Fruit fly (Drosophila melanogaster) whole organism, embryonic: ENCODE measurements around the gene grass.

Experiments
- Adf1 ChIP-seq: fragments of 200-800 bp; sonication (Bioruptor generic); IDR thresholded peaks from 2 replicates; pipeline ENCODE4 v1.3.6; 2022; ENCODE audit warnings: missing biosample characterization, missing genetic modification characterization
- CG10267 ChIP-seq: fragments of 200-800 bp; sonication (Bioruptor generic); optimal IDR thresholded peaks from 2 replicates; lab custom pipeline; 2018; ENCODE audit warnings: missing biosample characterization, mild to moderate bottlenecking, missing genetic modification characterization, moderate library complexity
- CG10543 ChIP-seq: fragments of 200-800 bp; sonication (Bioruptor generic); optimal IDR thresholded peaks from 3 replicates; lab custom pipeline; 2017; ENCODE audit warnings: missing biosample characterization, mild to moderate bottlenecking, missing genetic modification characterization, moderate library complexity
- CG11085 ChIP-seq: fragments of 200-800 bp; sonication (Bioruptor generic); IDR thresholded peaks from 2 replicates; pipeline ENCODE4 v1.3.6; 2022; ENCODE audit warnings: missing biosample characterization, missing genetic modification characterization
- CG12942 ChIP-seq: fragments of 200-800 bp; sonication (Bioruptor generic); optimal IDR thresholded peaks from 3 replicates; lab custom pipeline; 2016; ENCODE audit warnings: missing biosample characterization, missing genetic modification characterization
- CG13624 ChIP-seq: fragments of 200-800 bp; sonication (Bioruptor generic); optimal IDR thresholded peaks from 2 replicates; lab custom pipeline; 2016; ENCODE audit warnings: missing biosample characterization, missing genetic modification characterization
- CG1603 ChIP-seq: fragments of 200-800 bp; sonication (Bioruptor generic); optimal IDR thresholded peaks from 2 replicates; lab custom pipeline; 2019; ENCODE audit warnings: missing biosample characterization, mild to moderate bottlenecking, missing genetic modification characterization, moderate library complexity
- CG17359 ChIP-seq: fragments of 200-800 bp; sonication (Bioruptor generic); optimal IDR thresholded peaks from 3 replicates; lab custom pipeline; 2018; ENCODE audit warnings: missing biosample characterization, mild to moderate bottlenecking, missing genetic modification characterization, moderate library complexity
- CG18011 ChIP-seq: fragments of 200-800 bp; sonication (Bioruptor generic); optimal IDR thresholded peaks from 2 replicates; lab custom pipeline; 2017; ENCODE audit warnings: missing biosample characterization, missing genetic modification characterization, mild to moderate bottlenecking, moderate library complexity, missing genotype
- CG2889 ChIP-seq: fragments of 200-800 bp; sonication (Bioruptor generic); IDR thresholded peaks from 3 replicates; pipeline ENCODE4 v1.3.6; 2022; ENCODE audit warnings: missing biosample characterization, missing genetic modification characterization
- CG30403 ChIP-seq: fragments of 200-800 bp; sonication (Bioruptor generic); optimal IDR thresholded peaks from 3 replicates; lab custom pipeline; 2016; ENCODE audit warnings: missing biosample characterization, missing genetic modification characterization
- CG31224 ChIP-seq: fragments of 200-800 bp; sonication (Bioruptor generic); IDR thresholded peaks from 2 replicates; pipeline ENCODE4 v1.3.6; 2022; ENCODE audit warnings: missing biosample characterization, missing genetic modification characterization
- CG3163 ChIP-seq: fragments of 200-800 bp; sonication (Bioruptor generic); optimal IDR thresholded peaks from 3 replicates; lab custom pipeline; 2016; ENCODE audit warnings: missing biosample characterization, missing genetic modification characterization
- CG32772 ChIP-seq: fragments of 200-800 bp; sonication (Bioruptor generic); IDR thresholded peaks from 2 replicates; pipeline ENCODE4 v1.3.6; 2022; ENCODE audit warnings: missing biosample characterization, missing genetic modification characterization
- CG3847 ChIP-seq: fragments of 200-800 bp; sonication (Bioruptor generic); IDR thresholded peaks from 2 replicates; pipeline ENCODE4 v1.3.6; 2022; ENCODE audit warnings: missing biosample characterization, missing genetic modification characterization
- CG6175 ChIP-seq: fragments of 200-800 bp; sonication (Bioruptor generic); IDR thresholded peaks from 3 replicates; pipeline ENCODE4 v1.3.6; 2022; ENCODE audit warnings: missing biosample characterization, missing genetic modification characterization
- CG8089 ChIP-seq: fragments of 200-800 bp; sonication (Bioruptor generic); optimal IDR thresholded peaks from 3 replicates; lab custom pipeline; 2016; ENCODE audit warnings: missing biosample characterization, missing genetic modification characterization
- CG8359 ChIP-seq: fragments of 200-800 bp; sonication (Bioruptor generic); optimal IDR thresholded peaks from 2 replicates; lab custom pipeline; 2017; ENCODE audit warnings: missing biosample characterization, mild to moderate bottlenecking, missing genetic modification characterization, borderline replicate concordance
- Dek ChIP-seq: fragments of 200-800 bp; sonication (Bioruptor generic); optimal IDR thresholded peaks from 3 replicates; lab custom pipeline; 2019; ENCODE audit warnings: missing biosample characterization, mild to moderate bottlenecking, missing genetic modification characterization, moderate library complexity
- Dll ChIP-seq: fragments of 200-800 bp; sonication (Bioruptor generic); IDR thresholded peaks from 4 replicates; pipeline ENCODE4 v1.3.6; 2022; ENCODE audit warnings: missing biosample characterization, missing genetic modification characterization; ENCODE audit not compliant: partially characterized antibody
- Dp ChIP-seq: fragments of 200-800 bp; sonication (Bioruptor generic); optimal IDR thresholded peaks from 2 replicates; lab custom pipeline; 2018; ENCODE audit warnings: missing biosample characterization, mild to moderate bottlenecking, missing genetic modification characterization, moderate library complexity
- E2f2 ChIP-seq: fragments of 200-800 bp; sonication (Bioruptor generic); IDR thresholded peaks from 2 replicates; pipeline ENCODE4 v1.3.6; 2022; ENCODE audit warnings: missing biosample characterization, missing genetic modification characterization
- Eip74EF ChIP-seq, 2 experiments: fragments of 200-800 bp in 1 of 2; fragments of >200 bp in 1 of 2; sonication (Bioruptor generic) in 1 of 2; optimal IDR thresholded peaks; 2 replicates each; lab custom pipeline; 2017 to 2019; ENCODE audit warnings: missing biosample characterization in 2 of 2, missing genetic modification characterization in 2 of 2, mild to moderate bottlenecking in 1 of 2, moderate library complexity in 1 of 2
- Ets65A ChIP-seq: fragments of 200-800 bp; sonication (Bioruptor generic); peaks from one replicate; lab custom pipeline; 2016; ENCODE audit warnings: missing biosample characterization, missing genetic modification characterization
- Hr78 ChIP-seq, 2 experiments: fragments of 200-800 bp in 1 of 2; fragments of >200 bp in 1 of 2; sonication (Bioruptor generic) in 1 of 2; optimal IDR thresholded peaks; 2 replicates each; lab custom pipeline; 2017 to 2019; ENCODE audit warnings: missing biosample characterization in 2 of 2, missing genetic modification characterization in 2 of 2, mild to moderate bottlenecking in 1 of 2, moderate library complexity in 1 of 2
- Lpt ChIP-seq: fragments of >200 bp; optimal IDR thresholded peaks from 2 replicates; lab custom pipeline; 2018; ENCODE audit warnings: missing biosample characterization, missing genetic modification characterization
- Myb ChIP-seq: fragments of 200-800 bp; sonication (Bioruptor generic); optimal IDR thresholded peaks from 2 replicates; lab custom pipeline; 2016; ENCODE audit warnings: missing biosample characterization, missing genetic modification characterization
- NFAT ChIP-seq: fragments of 200-800 bp; sonication (Bioruptor generic); IDR thresholded peaks from 2 replicates; pipeline ENCODE4 v1.3.6; 2022; ENCODE audit warnings: missing biosample characterization, missing genetic modification characterization
- Neu2 ChIP-seq: fragments of 200-800 bp; sonication (Bioruptor generic); optimal IDR thresholded peaks from 3 replicates; lab custom pipeline; 2016; ENCODE audit warnings: missing biosample characterization, missing genetic modification characterization, borderline replicate concordance
- Poxn ChIP-seq: fragments of 200-800 bp; sonication (Bioruptor generic); IDR thresholded peaks from 2 replicates; pipeline ENCODE4 v1.3.6; 2022; ENCODE audit warnings: missing biosample characterization, missing genetic modification characterization
- Rfx ChIP-seq: fragments of 200-800 bp; sonication (Bioruptor generic); IDR thresholded peaks from 2 replicates; pipeline ENCODE4 v1.3.6; 2022; ENCODE audit warnings: missing biosample characterization, missing genetic modification characterization
- Sox102F ChIP-seq: fragments of 200-800 bp; sonication (Bioruptor generic); optimal IDR thresholded peaks from 2 replicates; lab custom pipeline; 2018; ENCODE audit warnings: missing biosample characterization, mild to moderate bottlenecking, missing genetic modification characterization, moderate library complexity
- Taf1 ChIP-seq: fragments of 200-800 bp; sonication (Bioruptor generic); IDR thresholded peaks from 2 replicates; pipeline ENCODE4 v1.3.6; 2022; ENCODE audit warnings: missing biosample characterization, missing genetic modification characterization
- bowl ChIP-seq: fragments of 200-800 bp; sonication (Bioruptor generic); IDR thresholded peaks from 2 replicates; pipeline ENCODE4 v1.3.6; 2022; ENCODE audit warnings: missing biosample characterization, missing genetic modification characterization
- chinmo ChIP-seq: fragments of 200-800 bp; sonication (Bioruptor generic); IDR thresholded peaks from 4 replicates; pipeline ENCODE4 v1.3.6; 2022; ENCODE audit warnings: missing biosample characterization, missing genetic modification characterization; ENCODE audit not compliant: partially characterized antibody
- crol ChIP-seq: fragments of 200-800 bp; sonication (Bioruptor generic); IDR thresholded peaks from 2 replicates; pipeline ENCODE4 v1.3.6; 2022; ENCODE audit warnings: missing biosample characterization, missing genetic modification characterization
- crp ChIP-seq, 2 experiments: fragments of 200-800 bp; sonication (Bioruptor generic); optimal IDR thresholded peaks; 2 replicates in 1 of 2; 3 replicates in 1 of 2; lab custom pipeline; 2017; ENCODE audit warnings: missing biosample characterization in 2 of 2, missing genetic modification characterization in 2 of 2, mild to moderate bottlenecking in 1 of 2, moderate library complexity in 1 of 2
- dmrt11E ChIP-seq: fragments of 200-800 bp; sonication (Bioruptor generic); optimal IDR thresholded peaks from 3 replicates; lab custom pipeline; 2018; ENCODE audit warnings: missing biosample characterization, mild to moderate bottlenecking, missing genetic modification characterization, moderate library complexity
- dpn ChIP-seq, 2 experiments: fragments of 200-800 bp; sonication (Bioruptor generic); optimal IDR thresholded peaks; 3 replicates each; lab custom pipeline; 2016; ENCODE audit warnings: missing biosample characterization in 2 of 2, missing genetic modification characterization in 2 of 2
- grau ChIP-seq: fragments of 200-800 bp; optimal IDR thresholded peaks from 3 replicates; lab custom pipeline; 2019; ENCODE audit warnings: missing biosample characterization, mild to moderate bottlenecking, missing genetic modification characterization, moderate library complexity
- ind ChIP-seq: fragments of 200-800 bp; sonication (Bioruptor generic); optimal IDR thresholded peaks from 3 replicates; lab custom pipeline; 2016; ENCODE audit warnings: missing biosample characterization, missing genetic modification characterization
- ken ChIP-seq: fragments of 200-800 bp; sonication (Bioruptor generic); IDR thresholded peaks from 3 replicates; pipeline ENCODE4 v1.3.6; 2022; ENCODE audit warnings: missing biosample characterization, missing genetic modification characterization
- luna ChIP-seq: fragments of 200-800 bp; sonication (Bioruptor generic); optimal IDR thresholded peaks from 2 replicates; lab custom pipeline; 2016; ENCODE audit warnings: missing biosample characterization, missing genetic modification characterization
- mam ChIP-seq: fragments of 200-800 bp; sonication (Bioruptor generic); optimal IDR thresholded peaks from 3 replicates; lab custom pipeline; 2016; ENCODE audit warnings: missing biosample characterization, missing genetic modification characterization
- rib ChIP-seq: fragments of 200-800 bp; sonication (Bioruptor generic); IDR thresholded peaks from 2 replicates; pipeline ENCODE4 v1.3.6; 2022; ENCODE audit warnings: missing biosample characterization, missing genetic modification characterization
- sens ChIP-seq: fragments of 200-800 bp; sonication (Bioruptor generic); peaks from one replicate; lab custom pipeline; 2016; ENCODE audit warnings: missing biosample characterization, missing genetic modification characterization
- seq ChIP-seq: fragments of 200-800 bp; sonication (Bioruptor generic); IDR thresholded peaks from 2 replicates; pipeline ENCODE4 v1.3.6; 2022; ENCODE audit warnings: missing biosample characterization, missing genetic modification characterization
- twi ChIP-seq: fragments of 200-800 bp; optimal IDR thresholded peaks from 2 replicates; lab custom pipeline; 2019; ENCODE audit warnings: missing biosample characterization, mild to moderate bottlenecking, missing genetic modification characterization, moderate library complexity
- vnd ChIP-seq: fragments of 200-800 bp; sonication (Bioruptor generic); IDR thresholded peaks from 3 replicates; pipeline ENCODE4 v1.3.6; 2022; ENCODE audit warnings: missing biosample characterization, missing genetic modification characterization; ENCODE audit not compliant: partially characterized antibody

The grass gene

DNA sequence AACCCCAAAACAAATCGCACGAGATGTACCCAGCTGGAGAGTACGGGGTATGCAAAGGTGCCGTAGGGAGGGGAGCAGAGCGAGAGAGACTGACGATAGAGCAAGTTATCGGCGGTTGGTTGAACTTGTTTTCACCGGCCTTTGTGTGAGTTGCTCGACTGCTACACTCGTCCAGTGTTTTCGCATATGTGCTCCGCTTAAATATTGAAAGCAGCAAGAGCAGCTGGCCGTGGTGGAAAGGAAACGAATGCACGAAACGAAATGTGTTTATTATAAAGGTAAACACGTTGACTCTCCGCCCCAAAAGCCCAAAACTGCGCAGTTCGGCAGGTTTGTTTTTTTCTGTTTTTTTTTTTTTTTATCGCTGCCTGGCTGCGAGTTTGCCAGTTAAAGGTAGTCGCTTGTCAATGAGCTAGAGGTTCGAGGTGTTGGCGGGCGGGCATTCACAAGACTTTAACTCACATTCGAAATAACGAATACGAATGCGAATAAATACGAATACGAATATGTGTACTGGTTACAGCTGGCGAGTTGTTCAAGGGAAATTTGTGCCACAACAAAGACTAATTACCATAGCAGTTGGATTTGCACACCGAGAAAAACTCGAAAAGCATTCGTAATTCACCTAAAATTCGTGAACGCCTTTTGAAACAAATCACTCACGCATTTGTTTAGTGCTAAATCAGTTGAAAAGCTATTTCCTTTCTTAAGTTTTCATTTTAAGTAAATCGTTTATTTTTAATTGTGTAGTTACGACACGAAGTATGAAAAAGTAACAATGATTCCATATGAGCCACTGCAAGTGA lies 28.0 kb upstream of the grass start (continued):
- TF ChIP-seq ken (GFP tag; lab: Robert Waterston, UW) (no peak), CG1603 (no peak), E2f2 (no peak), crol (GFP tag; lab: Robert Waterston, UW) (no peak; the same call in 1 of the 2 replicates), CG10543 (GFP tag; lab: Kevin White, UChicago) (peak; percentile 54), Dll (GFP tag; lab: Robert Waterston, UW) (no peak), luna (GFP tag; lab: Kevin White, UChicago) (peak; percentile 8), Adf1 (GFP tag; lab: Robert Waterston, UW) (peak; percentile 57), CG17359 (peak; percentile 6), CG18011 (no peak), mam (GFP tag; lab: Kevin White, UChicago) (peak; percentile 26), CG3847 (no peak), CG31224 (GFP tag; lab: Robert Waterston, UW) (0 out of 2 replicates have a peak, but pooled peaks have one; percentile 21), CG2889 (GFP tag; lab: Robert Waterston, UW) (no peak), CG32772 (0 out of 2 replicates have a peak, but pooled peaks have one; percentile 56), CG10267 (tag; lab: Kevin White, UChicago) (no peak), CG8089 (GFP tag; lab: Kevin White, UChicago) (no peak), twi (no peak), sens (GFP tag; lab: Kevin White, UChicago) (peak; percentile 76), Ets65A (GFP tag; lab: Kevin White, UChicago) (peak; percentile 88), CG3163 (peak; percentile 10), Eip74EF (GFP tag; optimal IDR thresholded peaks at IDR 0.05; lab: Kevin White, UChicago) (no peak), chinmo (peak; percentile 97), dpn (GFP tag; optimal IDR thresholded peaks at IDR 0.05; lab: Kevin White, UChicago) (peak in 1 of 2 experiments; percentile 38), CG11085 (GFP tag; lab: Robert Waterston, UW) (no peak), rib (peak; percentile 14; the same call in 1 of the 2 replicates), CG13624 (GFP tag; lab: Kevin White, UChicago) (peak; percentile 93), Myb (no peak), Lpt (no peak), NFAT (GFP tag; lab: Robert Waterston, UW) (no peak), Poxn (GFP tag; lab: Robert Waterston, UW) (no peak), Dp (no peak), Neu2 (GFP tag; lab: Kevin White, UChicago) (no peak), Dek (tag; lab: Kevin White, UChicago) (no peak), CG8359 (GFP tag; lab: Kevin White, UChicago) (no peak), CG30403 (GFP tag; lab: Kevin White, UChicago) (no peak), Sox102F (no peak), vnd (GFP tag; lab: Robert Waterston, UW) (no peak), Hr78 (GFP tag; optimal IDR thresholded peaks at IDR 0.05; lab: Kevin White, UChicago) (no peak), crp (GFP tag; optimal IDR thresholded peaks at IDR 0.05; lab: Kevin White, UChicago) (no peak), ind (GFP tag; lab: Kevin White, UChicago) (peak; percentile 36), bowl (no peak), CG6175 (GFP tag; lab: Robert Waterston, UW) (peak; percentile 56; the same call in 1 of the 3 replicates), Rfx (GFP tag; lab: Robert Waterston, UW) (peak; percentile 72), CG12942 (GFP tag; lab: Kevin White, UChicago) (no peak), grau (tag; lab: Kevin White, UChicago) (peak; percentile 50), seq (GFP tag; lab: Robert Waterston, UW) (no peak; the same call in 1 of the 2 replicates), Taf1 (GFP tag; lab: Robert Waterston, UW) (no peak), dmrt11E (tag; lab: Kevin White, UChicago) (no peak)
